Fruit fly (Drosophila melanogaster) whole organism, embryonic: ENCODE data around the gene CG5021.
A peak's percentile ranks its signal among the peaks of the same experiment; 100 is the strongest.

Source experiments
- Atf-2 ChIP-seq: fragments of 200-800 bp; sonication (Bioruptor generic); optimal IDR thresholded peaks from 2 replicates; lab custom pipeline; 2016; ENCODE audit warnings: missing biosample characterization, missing genetic modification characterization
- Awh ChIP-seq: fragments of 200-800 bp; sonication (Bioruptor generic); IDR thresholded peaks from 2 replicates; pipeline ENCODE4, ENCODE4 v1.3.6; 2022; ENCODE audit warnings: missing biosample characterization, missing genetic modification characterization
- CG1024 ChIP-seq: fragments of 200-800 bp; sonication (Bioruptor generic); IDR thresholded peaks from 2 replicates; pipeline ENCODE4 v1.3.6; 2022; ENCODE audit warnings: missing biosample characterization, missing genetic modification characterization
- CG10654 ChIP-seq: fragments of 200-800 bp; sonication (Bioruptor generic); optimal IDR thresholded peaks from 2 replicates; lab custom pipeline; 2016; ENCODE audit warnings: missing biosample characterization, missing genetic modification characterization
- CG11247 ChIP-seq: fragments of 200-800 bp; sonication (Bioruptor generic); IDR thresholded peaks from 2 replicates; pipeline ENCODE4 v1.3.6; 2022; ENCODE audit warnings: missing biosample characterization, missing genetic modification characterization
- CG11398 ChIP-seq: fragments of 200-800 bp; sonication (Bioruptor generic); optimal IDR thresholded peaks from 2 replicates; lab custom pipeline; 2016; ENCODE audit warnings: missing biosample characterization, missing genetic modification characterization
- CG16815 ChIP-seq: fragments of 200-800 bp; sonication (Bioruptor generic); optimal IDR thresholded peaks from 3 replicates; lab custom pipeline; 2017; ENCODE audit warnings: missing biosample characterization, mild to moderate bottlenecking, missing genetic modification characterization
- CG3163 ChIP-seq: fragments of 200-800 bp; sonication (Bioruptor generic); optimal IDR thresholded peaks from 3 replicates; lab custom pipeline; 2016; ENCODE audit warnings: missing biosample characterization, missing genetic modification characterization
- CG3407 ChIP-seq: fragments of 200-800 bp; sonication (Bioruptor generic); optimal IDR thresholded peaks from 2 replicates; lab custom pipeline; 2018; ENCODE audit warnings: missing biosample characterization, mild to moderate bottlenecking, missing genetic modification characterization
- CG34422 ChIP-seq: fragments of 200-800 bp; sonication (Bioruptor generic); IDR thresholded peaks from 3 replicates; pipeline ENCODE4 v1.3.6; 2022; ENCODE audit warnings: missing biosample characterization, missing genetic modification characterization
- CG7357 ChIP-seq: fragments of 200-800 bp; sonication (Bioruptor generic); IDR thresholded peaks from 3 replicates; pipeline ENCODE4 v1.3.6; 2022; ENCODE audit warnings: missing biosample characterization, missing genetic modification characterization
- CG7987 ChIP-seq: fragments of 200-800 bp; sonication (Bioruptor generic); optimal IDR thresholded peaks from 2 replicates; lab custom pipeline; 2018; ENCODE audit warnings: missing biosample characterization, mild to moderate bottlenecking, missing genetic modification characterization, moderate library complexity
- CG8290 ChIP-seq, 3 experiments: fragments of 200-800 bp; sonication (Bioruptor generic); optimal IDR thresholded peaks; 2 replicates each; lab custom pipeline; 2016 to 2019; ENCODE audit warnings: missing biosample characterization in 3 of 3, missing genetic modification characterization in 3 of 3, mild to moderate bottlenecking in 2 of 3, moderate library complexity in 1 of 3
- CkIIα-i1 ChIP-seq: fragments of 200-800 bp; sonication (Bioruptor generic); IDR thresholded peaks from 2 replicates; pipeline ENCODE4 v1.3.6; 2022; ENCODE audit warnings: missing biosample characterization, missing genetic modification characterization
- D19A ChIP-seq: fragments of 200-800 bp; optimal IDR thresholded peaks from 3 replicates; lab custom pipeline; 2019; ENCODE audit warnings: missing biosample characterization, mild to moderate bottlenecking, missing genetic modification characterization, moderate library complexity
- Dbx ChIP-seq: fragments of 200-800 bp; sonication (Bioruptor generic); IDR thresholded peaks from 3 replicates; pipeline ENCODE4 v1.3.6; 2022; ENCODE audit warnings: missing biosample characterization, missing genetic modification characterization
- Dip3 ChIP-seq: fragments of 200-800 bp; sonication (Bioruptor generic); optimal IDR thresholded peaks from 3 replicates; lab custom pipeline; 2016; ENCODE audit warnings: missing biosample characterization, missing genetic modification characterization
- Doc3 ChIP-seq: fragments of 200-800 bp; sonication (Bioruptor generic); IDR thresholded peaks from 3 replicates; pipeline ENCODE4 v1.3.6; 2022; ENCODE audit warnings: missing biosample characterization, missing genetic modification characterization; ENCODE audit not compliant: partially characterized antibody
- E2f1 ChIP-seq: fragments of 200-800 bp; sonication (Bioruptor generic); IDR thresholded peaks from 2 replicates; pipeline ENCODE4 v1.3.6; 2022; ENCODE audit warnings: missing biosample characterization, missing genetic modification characterization
- H2.0 ChIP-seq: fragments of 200-800 bp; sonication (Bioruptor generic); IDR thresholded peaks from 2 replicates; pipeline ENCODE4 v1.3.6; 2022; ENCODE audit warnings: missing biosample characterization, missing genetic modification characterization
- HLH4C ChIP-seq: fragments of 200-800 bp; sonication (Bioruptor generic); IDR thresholded peaks from 3 replicates; pipeline ENCODE4 v1.3.6; 2022; ENCODE audit warnings: missing biosample characterization, missing genetic modification characterization; ENCODE audit not compliant: partially characterized antibody
- Hmr ChIP-seq: fragments of 200-800 bp; sonication (Bioruptor generic); optimal IDR thresholded peaks from 3 replicates; lab custom pipeline; 2017; ENCODE audit warnings: mild to moderate bottlenecking, missing biosample characterization, missing genetic modification reagents, missing genetic modification characterization
- Hsf ChIP-seq: fragments of 200-800 bp; sonication (Bioruptor generic); optimal IDR thresholded peaks from 3 replicates; lab custom pipeline; 2016; ENCODE audit warnings: missing biosample characterization, missing genetic modification characterization
- PHDP ChIP-seq: fragments of 200-800 bp; sonication (Bioruptor generic); optimal IDR thresholded peaks from 3 replicates; lab custom pipeline; 2018; ENCODE audit warnings: missing biosample characterization, mild to moderate bottlenecking, missing genetic modification characterization, moderate library complexity
- Ptx1 ChIP-seq: fragments of 200-800 bp; sonication (Bioruptor generic); IDR thresholded peaks from 2 replicates; pipeline ENCODE4 v1.3.6; 2022; ENCODE audit warnings: missing biosample characterization, missing genetic modification characterization
- Sry-δ ChIP-seq: fragments of 200-800 bp; sonication (Bioruptor generic); optimal IDR thresholded peaks from 2 replicates; lab custom pipeline; 2016; ENCODE audit warnings: missing biosample characterization, missing genetic modification characterization
- Tbp ChIP-seq: fragments of >200 bp; optimal IDR thresholded peaks from 2 replicates; lab custom pipeline; 2018; ENCODE audit warnings: missing biosample characterization, missing genetic modification characterization
- Trl ChIP-seq, 3 experiments: fragments of >200 bp in 2 of 3; fragments of 200-800 bp in 1 of 3; sonication (Bioruptor generic) in 1 of 3; optimal IDR thresholded peaks; 2 replicates in 1 of 3; 3 replicates in 2 of 3; lab custom pipeline; 2016 to 2017; ENCODE audit warnings: missing biosample characterization in 1 of 3, missing genetic modification characterization in 1 of 3
- ac ChIP-seq: fragments of 200-800 bp; sonication (Bioruptor generic); optimal IDR thresholded peaks from 3 replicates; lab custom pipeline; 2017; ENCODE audit warnings: missing biosample characterization, mild to moderate bottlenecking, missing genetic modification characterization
- ash1 ChIP-seq: fragments of 200-800 bp; sonication (Bioruptor generic); optimal IDR thresholded peaks from 2 replicates; lab custom pipeline; 2018; ENCODE audit warnings: missing biosample characterization, mild to moderate bottlenecking, missing genetic modification characterization
- chm ChIP-seq: fragments of 200-800 bp; sonication (Bioruptor generic); IDR thresholded peaks from 2 replicates; pipeline ENCODE4 v1.3.6; 2022; ENCODE audit warnings: missing biosample characterization, missing genetic modification characterization
- dmrt11E ChIP-seq: fragments of 200-800 bp; sonication (Bioruptor generic); optimal IDR thresholded peaks from 3 replicates; lab custom pipeline; 2018; ENCODE audit warnings: missing biosample characterization, mild to moderate bottlenecking, missing genetic modification characterization, moderate library complexity
- dysf ChIP-seq: fragments of 200-800 bp; sonication (Bioruptor generic); IDR thresholded peaks from 3 replicates; pipeline ENCODE4 v1.3.6; 2022; ENCODE audit warnings: missing biosample characterization, missing genetic modification characterization
- ems ChIP-seq: fragments of 200-800 bp; sonication (Bioruptor generic); optimal IDR thresholded peaks from 3 replicates; lab custom pipeline; 2016; ENCODE audit warnings: missing biosample characterization, missing genetic modification characterization
- fd102C ChIP-seq: fragments of 200-800 bp; sonication (Bioruptor generic); optimal IDR thresholded peaks from 2 replicates; lab custom pipeline; 2018; ENCODE audit warnings: missing biosample characterization, mild to moderate bottlenecking, missing genetic modification characterization, moderate library complexity
- grau ChIP-seq: fragments of 200-800 bp; optimal IDR thresholded peaks from 3 replicates; lab custom pipeline; 2019; ENCODE audit warnings: missing biosample characterization, mild to moderate bottlenecking, missing genetic modification characterization, moderate library complexity
- gsb-n ChIP-seq: fragments of 200-800 bp; sonication (Bioruptor generic); optimal IDR thresholded peaks from 3 replicates; lab custom pipeline; 2018; ENCODE audit warnings: missing biosample characterization, mild to moderate bottlenecking, missing genetic modification characterization
- her ChIP-seq: fragments of 200-800 bp; sonication (Bioruptor generic); optimal IDR thresholded peaks from 2 replicates; lab custom pipeline; 2016; ENCODE audit warnings: missing biosample characterization, missing genetic modification characterization
- hth ChIP-seq: fragments of >200 bp; optimal IDR thresholded peaks from 2 replicates; lab custom pipeline; 2017; ENCODE audit warnings: inconsistent platforms
- kay ChIP-seq: fragments of 200-800 bp; sonication (Bioruptor generic); optimal IDR thresholded peaks from 2 replicates; lab custom pipeline; 2016; ENCODE audit warnings: missing biosample characterization, missing genetic modification characterization
- knrl ChIP-seq: fragments of 200-800 bp; sonication (Bioruptor generic); IDR thresholded peaks from 3 replicates; pipeline ENCODE4 v1.3.6; 2022; ENCODE audit warnings: missing biosample characterization, missing genetic modification characterization; ENCODE audit not compliant: partially characterized antibody
- lov ChIP-seq, 2 experiments: fragments of 200-800 bp in 1 of 2; fragments of >200 bp in 1 of 2; sonication (Bioruptor generic) in 1 of 2; IDR thresholded peaks in 1 of 2; optimal IDR thresholded peaks in 1 of 2; 2 replicates in 1 of 2; 3 replicates in 1 of 2; pipeline versions ENCODE4 v1.3.6 to Lab custom; 2017 to 2022; ENCODE audit warnings: missing biosample characterization in 1 of 2, missing genetic modification characterization in 1 of 2
- mld ChIP-seq: fragments of 200-800 bp; sonication (Bioruptor generic); IDR thresholded peaks from 3 replicates; pipeline ENCODE4 v1.3.6; 2022; ENCODE audit warnings: missing biosample characterization, missing genetic modification characterization; ENCODE audit not compliant: partially characterized antibody
- nerfin-1 ChIP-seq: fragments of 200-800 bp; sonication (Bioruptor generic); optimal IDR thresholded peaks from 3 replicates; lab custom pipeline; 2019; ENCODE audit warnings: missing biosample characterization, mild to moderate bottlenecking, missing genetic modification characterization, moderate library complexity
- nom ChIP-seq: fragments of 200-800 bp; sonication (Bioruptor generic); optimal IDR thresholded peaks from 2 replicates; lab custom pipeline; 2017; ENCODE audit warnings: missing biosample characterization, missing genetic modification characterization, mild to moderate bottlenecking, moderate library complexity, missing genetic modification reagents
- pita ChIP-seq: fragments of 200-800 bp; sonication (Bioruptor generic); optimal IDR thresholded peaks from 2 replicates; lab custom pipeline; 2017; ENCODE audit warnings: missing biosample characterization, mild to moderate bottlenecking, missing genetic modification characterization
- sug ChIP-seq: fragments of 200-800 bp; optimal IDR thresholded peaks from 2 replicates; lab custom pipeline; 2019; ENCODE audit warnings: missing biosample characterization, mild to moderate bottlenecking, missing genetic modification characterization, moderate library complexity
- tio ChIP-seq: fragments of 200-800 bp; sonication (Bioruptor generic); optimal IDR thresholded peaks from 2 replicates; lab custom pipeline; 2017; ENCODE audit warnings: missing biosample characterization, missing genetic modification characterization, inconsistent platforms
- trem ChIP-seq: fragments of 200-800 bp; optimal IDR thresholded peaks from 3 replicates; lab custom pipeline; 2019; ENCODE audit warnings: missing biosample characterization, mild to moderate bottlenecking, missing genetic modification characterization, moderate library complexity
- vvl ChIP-seq: fragments of 200-800 bp; sonication (Bioruptor generic); IDR thresholded peaks from 2 replicates; pipeline ENCODE4 v1.3.6; 2022; ENCODE audit warnings: missing biosample characterization, missing genetic modification characterization

The CG5021 gene

DNA sequence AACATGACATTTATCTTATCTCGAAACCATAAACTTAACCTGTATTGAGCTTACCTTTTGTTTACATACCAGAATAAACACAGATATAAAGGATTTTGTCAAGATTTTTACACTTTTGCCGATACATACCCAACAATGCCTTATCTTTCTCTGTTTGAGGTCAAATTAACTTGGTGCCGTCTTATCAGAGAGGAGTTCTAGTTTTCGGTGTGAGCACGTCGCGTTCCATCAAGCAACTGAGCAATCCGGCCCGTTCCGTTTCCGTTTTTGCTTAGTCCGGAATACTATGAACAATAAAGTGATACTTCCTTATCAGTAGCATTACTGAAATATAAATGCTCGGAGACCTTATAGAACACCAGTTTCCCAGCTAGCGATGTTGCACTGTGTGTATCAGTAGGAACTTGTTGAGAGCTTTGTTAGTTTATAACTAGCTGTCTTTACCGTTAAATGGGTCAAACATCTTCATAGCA lies 19.3 kb downstream of the CG5021 start, which contains the start of gene Galk (continued):
- TF ChIP-seq CG8290 (GFP tag; optimal IDR thresholded peaks at IDR 0.05; lab: Kevin White, UChicago) (no peak), CG8290 (tag; optimal IDR thresholded peaks at IDR 0.05; lab: Kevin White, UChicago) (peak in 1 of 2 experiments; percentile 93), ash1 (GFP tag; lab: Kevin White, UChicago) (no peak), nom (GFP tag; lab: Kevin White, UChicago) (peak; percentile 39), nerfin-1 (tag; lab: Kevin White, UChicago) (peak; percentile 63), CG7357 (GFP tag; lab: Robert Waterston, UW) (no peak; the same call in 2 of the 3 replicates), CG16815 (no peak), ac (no peak), trem (tag; lab: Kevin White, UChicago) (no peak), chm (GFP tag; lab: Robert Waterston, UW) (0 out of 2 replicates have a peak, but pooled peaks have one; percentile 60), fd102C (GFP tag; lab: Kevin White, UChicago) (no peak), Hmr (GFP tag; lab: Kevin White, UChicago) (peak; percentile 46), CG1024 (GFP tag; lab: Robert Waterston, UW) (peak; percentile 49), CkIIα-i1 (no peak), D19A (tag; lab: Kevin White, UChicago) (no peak), H2.0 (GFP tag; lab: Robert Waterston, UW) (peak; percentile 63), CG7987 (GFP tag; lab: Kevin White, UChicago) (peak; percentile 33), hth (lab: Kevin White, UChicago) (no peak), CG3163 (GFP tag; lab: Kevin White, UChicago) (peak; percentile 5), Doc3 (GFP tag; lab: Robert Waterston, UW) (no peak), Sry-δ (GFP tag; lab: Kevin White, UChicago) (no peak), grau (tag; lab: Kevin White, UChicago) (peak; percentile 97), dmrt11E (no peak), her (peak; percentile 65), E2f1 (peak; percentile 71), Trl (optimal IDR thresholded peaks at IDR 0.05; lab: Kevin White, UChicago) (no peak), Trl (GFP tag; optimal IDR thresholded peaks at IDR 0.05; lab: Kevin White, UChicago) (peak; percentile 43), tio (GFP tag; lab: Kevin White, UChicago) (no peak), Hsf (peak; percentile 10), CG11247 (GFP tag; lab: Robert Waterston, UW) (peak; percentile 72), dysf (GFP tag; lab: Robert Waterston, UW) (peak; percentile 69), Tbp (GFP tag; lab: Kevin White, UChicago) (no peak), knrl (GFP tag; lab: Robert Waterston, UW) (no peak), Ptx1 (GFP tag; lab: Robert Waterston, UW) (peak; percentile 65), Dip3 (GFP tag; lab: Kevin White, UChicago) (peak; percentile 43), CG11398 (peak; percentile 60), HLH4C (GFP tag; lab: Robert Waterston, UW) (no peak), lov (optimal IDR thresholded peaks at IDR 0.05; lab: Kevin White, UChicago) (no peak), lov (GFP tag; IDR thresholded peaks at IDR 0.05; lab: Robert Waterston, UW) (0 out of 3 replicates have a peak, but pooled peaks have one; percentile 57), Dbx (GFP tag; lab: Robert Waterston, UW) (peak; percentile 75; the same call in 2 of the 3 replicates), mld (GFP tag; lab: Robert Waterston, UW) (no peak), CG10654 (GFP tag; lab: Kevin White, UChicago) (peak; percentile 22), vvl (GFP tag; lab: Robert Waterston, UW) (peak; percentile 66), CG3407 (peak; percentile 62), sug (tag; lab: Kevin White, UChicago) (peak; percentile 79), CG34422 (GFP tag; lab: Robert Waterston, UW) (no peak), Atf-2 (no peak), gsb-n (tag; lab: Kevin White, UChicago) (no peak), ems (peak; percentile 30), kay (no peak), Awh (no peak), pita (GFP tag; lab: Kevin White, UChicago) (no peak), PHDP (peak; percentile 52)
